Fruit fly (Drosophila melanogaster) whole organism, embryonic: ENCODE results near the gene Nf-YC.

Source experiments
- Antp ChIP-seq: fragments of 200-800 bp; sonication (Bioruptor generic); optimal IDR thresholded peaks from 3 replicates; lab custom pipeline; 2016; ENCODE audit warnings: missing biosample characterization, missing genetic modification characterization
- Blimp-1 ChIP-seq: fragments of 200-800 bp; sonication (Bioruptor generic); optimal IDR thresholded peaks from 3 replicates; lab custom pipeline; 2018; ENCODE audit warnings: missing biosample characterization, missing genetic modification characterization, mild to moderate bottlenecking, moderate library complexity, missing genetic modification reagents
- CG10654 ChIP-seq: fragments of 200-800 bp; sonication (Bioruptor generic); optimal IDR thresholded peaks from 2 replicates; lab custom pipeline; 2016; ENCODE audit warnings: missing biosample characterization, missing genetic modification characterization
- CG12769 ChIP-seq: fragments of 200-800 bp; sonication (Bioruptor generic); optimal IDR thresholded peaks from 2 replicates; lab custom pipeline; 2019; ENCODE audit warnings: missing biosample characterization, mild to moderate bottlenecking, missing genetic modification characterization, moderate library complexity
- CG14860 ChIP-seq: fragments of 200-800 bp; sonication (Bioruptor generic); IDR thresholded peaks from 3 replicates; pipeline ENCODE4 v1.3.6; 2022; ENCODE audit warnings: missing biosample characterization, missing genetic modification characterization; ENCODE audit not compliant: partially characterized antibody
- CG15514 ChIP-seq: fragments of 200-800 bp; sonication (Bioruptor generic); optimal IDR thresholded peaks from 3 replicates; lab custom pipeline; 2017; ENCODE audit warnings: missing biosample characterization, missing genetic modification characterization, mild to moderate bottlenecking, moderate library complexity, missing genetic modification reagents
- CG15601 ChIP-seq: fragments of 200-800 bp; sonication (Bioruptor generic); optimal IDR thresholded peaks from 3 replicates; lab custom pipeline; 2019; ENCODE audit warnings: missing biosample characterization, mild to moderate bottlenecking, missing genetic modification characterization, moderate library complexity
- CG16863 ChIP-seq: fragments of 200-800 bp; sonication (Bioruptor generic); optimal IDR thresholded peaks from 3 replicates; lab custom pipeline; 2016; ENCODE audit warnings: missing biosample characterization, missing genetic modification characterization
- CG17568 ChIP-seq: fragments of 200-800 bp; sonication (Bioruptor generic); optimal IDR thresholded peaks from 2 replicates; lab custom pipeline; 2018; ENCODE audit warnings: missing biosample characterization, mild to moderate bottlenecking, missing genetic modification characterization, moderate library complexity
- CG17802 ChIP-seq: fragments of 200-800 bp; sonication (Bioruptor generic); optimal IDR thresholded peaks from 2 replicates; lab custom pipeline; 2018; ENCODE audit warnings: missing biosample characterization, mild to moderate bottlenecking, missing genetic modification characterization, moderate library complexity
- CG17912 ChIP-seq: fragments of 200-800 bp; sonication (Bioruptor generic); optimal IDR thresholded peaks from 2 replicates; lab custom pipeline; 2018; ENCODE audit warnings: missing biosample characterization, mild to moderate bottlenecking, missing genetic modification characterization
- CG30403 ChIP-seq: fragments of 200-800 bp; sonication (Bioruptor generic); optimal IDR thresholded peaks from 3 replicates; lab custom pipeline; 2016; ENCODE audit warnings: missing biosample characterization, missing genetic modification characterization
- CG31441 ChIP-seq: fragments of 200-800 bp; sonication (Bioruptor generic); IDR thresholded peaks from 2 replicates; pipeline ENCODE4 v1.3.6; 2022; ENCODE audit warnings: missing biosample characterization, missing genetic modification characterization
- CG32772 ChIP-seq: fragments of 200-800 bp; sonication (Bioruptor generic); IDR thresholded peaks from 2 replicates; pipeline ENCODE4 v1.3.6; 2022; ENCODE audit warnings: missing biosample characterization, missing genetic modification characterization
- CG42726 ChIP-seq: fragments of 200-800 bp; sonication (Bioruptor generic); IDR thresholded peaks from 2 replicates; pipeline ENCODE4 v1.3.6; 2022; ENCODE audit warnings: missing biosample characterization, missing genetic modification characterization; ENCODE audit not compliant: partially characterized antibody
- CG4360 ChIP-seq: fragments of 200-800 bp; sonication (Bioruptor generic); IDR thresholded peaks from 2 replicates; pipeline ENCODE4 v1.3.6; 2022; ENCODE audit warnings: missing biosample characterization, missing genetic modification characterization
- CG6689 ChIP-seq: fragments of 200-800 bp; sonication (Bioruptor generic); IDR thresholded peaks from 2 replicates; pipeline ENCODE4 v1.3.6; 2022; ENCODE audit warnings: missing biosample characterization, missing genetic modification characterization
- CG7271 ChIP-seq: fragments of 200-800 bp; sonication (Bioruptor generic); optimal IDR thresholded peaks from 2 replicates; lab custom pipeline; 2018; ENCODE audit warnings: missing biosample characterization, mild to moderate bottlenecking, missing genetic modification characterization, moderate library complexity
- CG7357 ChIP-seq: fragments of 200-800 bp; sonication (Bioruptor generic); IDR thresholded peaks from 3 replicates; pipeline ENCODE4 v1.3.6; 2022; ENCODE audit warnings: missing biosample characterization, missing genetic modification characterization
- CG7786 ChIP-seq: fragments of 200-800 bp; sonication (Bioruptor generic); optimal IDR thresholded peaks from 2 replicates; lab custom pipeline; 2016; ENCODE audit warnings: missing biosample characterization, missing genetic modification characterization
- CG7928 ChIP-seq: fragments of 200-800 bp; sonication (Bioruptor generic); optimal IDR thresholded peaks from 2 replicates; lab custom pipeline; 2017; ENCODE audit warnings: missing biosample characterization, mild to moderate bottlenecking, missing genetic modification characterization
- CG8944 ChIP-seq: fragments of 200-800 bp; sonication (Bioruptor generic); optimal IDR thresholded peaks from 3 replicates; lab custom pipeline; 2016; ENCODE audit warnings: missing biosample characterization, missing genetic modification characterization
- CG9817 ChIP-seq: fragments of 200-800 bp; sonication (Bioruptor generic); optimal IDR thresholded peaks from 2 replicates; lab custom pipeline; 2018; ENCODE audit warnings: missing biosample characterization, mild to moderate bottlenecking, missing genetic modification characterization, moderate library complexity
- Dek ChIP-seq: fragments of 200-800 bp; sonication (Bioruptor generic); optimal IDR thresholded peaks from 3 replicates; lab custom pipeline; 2019; ENCODE audit warnings: missing biosample characterization, mild to moderate bottlenecking, missing genetic modification characterization, moderate library complexity
- ERR ChIP-seq: fragments of 200-800 bp; sonication (Bioruptor generic); optimal IDR thresholded peaks from 2 replicates; lab custom pipeline; 2016; ENCODE audit warnings: missing biosample characterization, missing genetic modification characterization
- Ets65A ChIP-seq: fragments of 200-800 bp; sonication (Bioruptor generic); peaks from one replicate; lab custom pipeline; 2016; ENCODE audit warnings: missing biosample characterization, missing genetic modification characterization
- Hand ChIP-seq: fragments of 200-800 bp; sonication (Bioruptor generic); optimal IDR thresholded peaks from 2 replicates; lab custom pipeline; 2017; ENCODE audit warnings: mild to moderate bottlenecking, missing biosample characterization, missing genetic modification reagents, missing genetic modification characterization
- Lim3 ChIP-seq: fragments of 200-800 bp; sonication (Bioruptor generic); IDR thresholded peaks from 2 replicates; pipeline ENCODE4 v1.3.6; 2022; ENCODE audit warnings: missing biosample characterization, missing genetic modification characterization
- Mrtf ChIP-seq: fragments of 200-800 bp; sonication (Bioruptor generic); IDR thresholded peaks from 3 replicates; pipeline ENCODE4 v1.3.6; 2022; ENCODE audit warnings: missing biosample characterization, missing genetic modification characterization
- Trl ChIP-seq, 3 experiments: fragments of >200 bp in 2 of 3; fragments of 200-800 bp in 1 of 3; sonication (Bioruptor generic) in 1 of 3; optimal IDR thresholded peaks; 2 replicates in 1 of 3; 3 replicates in 2 of 3; lab custom pipeline; 2016 to 2017; ENCODE audit warnings: missing biosample characterization in 1 of 3, missing genetic modification characterization in 1 of 3
- ab ChIP-seq: fragments of 200-800 bp; sonication (Bioruptor generic); optimal IDR thresholded peaks from 2 replicates; lab custom pipeline; 2016; ENCODE audit warnings: missing biosample characterization, missing genetic modification characterization
- corto ChIP-seq: fragments of 200-800 bp; sonication (Bioruptor generic); optimal IDR thresholded peaks from 2 replicates; lab custom pipeline; 2016; ENCODE audit warnings: missing biosample characterization, mild to moderate bottlenecking, missing genetic modification characterization, moderate library complexity
- croc ChIP-seq: fragments of 200-800 bp; sonication (Bioruptor generic); conservative IDR thresholded peaks from 3 replicates; pipeline ENCODE4 v1.3.6; 2022; ENCODE audit warnings: missing biosample characterization, missing genetic modification characterization
- crol ChIP-seq: fragments of 200-800 bp; sonication (Bioruptor generic); IDR thresholded peaks from 2 replicates; pipeline ENCODE4 v1.3.6; 2022; ENCODE audit warnings: missing biosample characterization, missing genetic modification characterization
- da ChIP-seq: fragments of 200-800 bp; sonication (Bioruptor generic); optimal IDR thresholded peaks from 2 replicates; lab custom pipeline; 2016; ENCODE audit warnings: missing biosample characterization, missing genetic modification characterization
- emc ChIP-seq: fragments of 200-800 bp; sonication (Bioruptor generic); optimal IDR thresholded peaks from 2 replicates; lab custom pipeline; 2016; ENCODE audit warnings: missing biosample characterization, missing genetic modification characterization
- eve ChIP-seq, 2 experiments: fragments of >200 bp; optimal IDR thresholded peaks; 2 replicates each; lab custom pipeline; 2017; ENCODE audit warnings: missing biosample characterization in 2 of 2, missing genetic modification characterization in 2 of 2
- hbn ChIP-seq: fragments of 200-800 bp; sonication (Bioruptor generic); IDR thresholded peaks from 2 replicates; pipeline ENCODE4 v1.3.6; 2022; ENCODE audit warnings: missing biosample characterization, missing genetic modification characterization; ENCODE audit not compliant: partially characterized antibody
- ken ChIP-seq: fragments of 200-800 bp; sonication (Bioruptor generic); IDR thresholded peaks from 3 replicates; pipeline ENCODE4 v1.3.6; 2022; ENCODE audit warnings: missing biosample characterization, missing genetic modification characterization
- nerfin-1 ChIP-seq: fragments of 200-800 bp; sonication (Bioruptor generic); optimal IDR thresholded peaks from 3 replicates; lab custom pipeline; 2019; ENCODE audit warnings: missing biosample characterization, mild to moderate bottlenecking, missing genetic modification characterization, moderate library complexity
- nom ChIP-seq: fragments of 200-800 bp; sonication (Bioruptor generic); optimal IDR thresholded peaks from 2 replicates; lab custom pipeline; 2017; ENCODE audit warnings: missing biosample characterization, missing genetic modification characterization, mild to moderate bottlenecking, moderate library complexity, missing genetic modification reagents
- pzg ChIP-seq: fragments of 200-800 bp; sonication (Bioruptor generic); optimal IDR thresholded peaks from 3 replicates; lab custom pipeline; 2018; ENCODE audit warnings: missing biosample characterization, mild to moderate bottlenecking, missing genetic modification characterization, moderate library complexity
- salm ChIP-seq: fragments of 200-800 bp; sonication (Bioruptor generic); optimal IDR thresholded peaks from 2 replicates; lab custom pipeline; 2018; ENCODE audit warnings: missing biosample characterization, mild to moderate bottlenecking, missing genetic modification characterization
- sisA ChIP-seq: fragments of 200-800 bp; sonication (Bioruptor generic); IDR thresholded peaks from 2 replicates; pipeline ENCODE4 v1.3.6; 2022; ENCODE audit warnings: missing biosample characterization, missing genetic modification characterization
- slp2 ChIP-seq: fragments of 200-800 bp; sonication (Bioruptor generic); optimal IDR thresholded peaks from 2 replicates; lab custom pipeline; 2016; ENCODE audit warnings: missing biosample characterization, missing genetic modification characterization
- sqz ChIP-seq: fragments of 200-800 bp; sonication (Bioruptor generic); optimal IDR thresholded peaks from 3 replicates; lab custom pipeline; 2018; ENCODE audit warnings: missing biosample characterization, mild to moderate bottlenecking, missing genetic modification characterization
- tgo ChIP-seq: fragments of 200-800 bp; sonication (Bioruptor generic); IDR thresholded peaks from 3 replicates; pipeline ENCODE4 v1.3.6; 2022; ENCODE audit warnings: missing biosample characterization, missing genetic modification characterization
- tx ChIP-seq: fragments of 200-800 bp; sonication (Bioruptor generic); optimal IDR thresholded peaks from 2 replicates; lab custom pipeline; 2016; ENCODE audit warnings: missing biosample characterization, missing genetic modification characterization
- unpg ChIP-seq: fragments of 200-800 bp; sonication (Bioruptor generic); optimal IDR thresholded peaks from 3 replicates; lab custom pipeline; 2018; ENCODE audit warnings: missing biosample characterization, mild to moderate bottlenecking, missing genetic modification characterization, moderate library complexity
- z ChIP-seq: fragments of 200-800 bp; sonication (Bioruptor generic); IDR thresholded peaks from 3 replicates; pipeline ENCODE4 v1.3.6; 2022; ENCODE audit warnings: missing biosample characterization, missing genetic modification characterization

The Nf-YC gene

dm6 chrX:6794190-6794589 lies 26.5 kb downstream of the Nf-YC start (continued):
- TF ChIP-seq nerfin-1 (tag; lab: Kevin White, UChicago) (peak; percentile 25), sisA (GFP tag; lab: Robert Waterston, UW) (peak; percentile 83), croc (GFP tag; lab: Robert Waterston, UW) (peak; percentile 33; the same call in 1 of the 3 replicates), tx (GFP tag; lab: Kevin White, UChicago) (peak; percentile 57), Blimp-1 (GFP tag; lab: Kevin White, UChicago) (peak; percentile 56), hbn (no peak), CG9817 (tag; lab: Kevin White, UChicago) (peak; percentile 78), salm (tag; lab: Kevin White, UChicago) (peak; percentile 72), CG42726 (GFP tag; lab: Robert Waterston, UW) (no peak), Mrtf (GFP tag; lab: Robert Waterston, UW) (peak; percentile 79), CG32772 (GFP tag; lab: Robert Waterston, UW) (peak; percentile 63), pzg (GFP tag; lab: Kevin White, UChicago) (peak; percentile 3), tgo (peak; percentile 81), CG8944 (GFP tag; lab: Kevin White, UChicago) (peak; percentile 76), CG6689 (GFP tag; lab: Robert Waterston, UW) (peak; percentile 80), ken (GFP tag; lab: Robert Waterston, UW) (peak; percentile 87), slp2 (peak; percentile 76), CG15514 (peak; percentile 72), eve (GFP tag; optimal IDR thresholded peaks at IDR 0.05; lab: Kevin White, UChicago) (peak in 1 of 2 experiments; percentile 73), CG16863 (peak; percentile 74), CG17912 (GFP tag; lab: Kevin White, UChicago) (peak; percentile 29), CG17802 (peak; percentile 41), CG4360 (GFP tag; lab: Robert Waterston, UW) (peak; percentile 58; the same call in 1 of the 2 replicates), ERR (GFP tag; lab: Kevin White, UChicago) (peak; percentile 46), z (GFP tag; lab: Robert Waterston, UW) (no peak), Trl (optimal IDR thresholded peaks at IDR 0.05; lab: Kevin White, UChicago) (no peak), Trl (GFP tag; optimal IDR thresholded peaks at IDR 0.05; lab: Kevin White, UChicago) (peak; percentile 74), nom (GFP tag; lab: Kevin White, UChicago) (no peak), Dek (tag; lab: Kevin White, UChicago) (peak; percentile 73), ab (GFP tag; lab: Kevin White, UChicago) (peak; percentile 79), crol (GFP tag; lab: Robert Waterston, UW) (0 out of 2 replicates have a peak, but pooled peaks have one; percentile 32), Lim3 (peak; percentile 54; the same call in 1 of the 2 replicates), CG31441 (GFP tag; lab: Robert Waterston, UW) (peak; percentile 73)

DNA sequence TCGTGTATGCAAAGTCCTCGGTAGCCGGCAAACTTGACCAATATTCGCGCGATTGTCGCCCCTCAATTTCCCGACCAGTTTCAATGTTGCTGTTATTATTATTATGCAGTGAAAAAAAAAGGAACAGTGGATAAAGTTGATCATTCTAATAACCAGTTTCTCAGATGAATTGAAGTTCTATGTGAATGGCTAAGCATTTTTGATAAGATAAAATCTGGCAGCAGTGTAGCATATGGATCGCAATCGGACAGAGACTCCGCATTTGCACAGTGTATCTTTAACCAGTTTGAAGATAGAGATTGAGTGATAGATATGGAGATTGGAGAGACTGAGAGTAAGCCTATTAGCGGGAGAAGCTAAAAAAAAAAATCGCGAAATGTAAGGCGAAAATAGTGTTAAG lies 27.3 kb downstream of the Nf-YC start:
- TF ChIP-seq corto (GFP tag; lab: Kevin White, UChicago): no peak
- TF ChIP-seq CG17568 (GFP tag; lab: Kevin White, UChicago): no peak
- TF ChIP-seq CG16863: peak; percentile 54
- TF ChIP-seq CG15601 (tag; lab: Kevin White, UChicago): no peak
- TF ChIP-seq CG30403: peak; percentile 75
- TF ChIP-seq da: peak; percentile 30
- TF ChIP-seq CG10654 (GFP tag; lab: Kevin White, UChicago): peak; percentile 53
- TF ChIP-seq CG7786 (GFP tag; lab: Kevin White, UChicago): peak; percentile 82
- TF ChIP-seq Ets65A (GFP tag; lab: Kevin White, UChicago): peak; percentile 98
- TF ChIP-seq CG7271 (tag; lab: Kevin White, UChicago): no peak
- no peak for TF ChIP-seq CG14860 (GFP tag; lab: Robert Waterston, UW)
- no peak for TF ChIP-seq CG7928 (GFP tag; lab: Kevin White, UChicago)
- TF ChIP-seq sqz (GFP tag; lab: Kevin White, UChicago): peak; percentile 20
- TF ChIP-seq Antp: peak; percentile 69
- no peak for TF ChIP-seq Hand (GFP tag; lab: Kevin White, UChicago)
- TF ChIP-seq slp2: peak; percentile 61
- TF ChIP-seq CG12769 (tag; lab: Kevin White, UChicago): peak; percentile 91
- TF ChIP-seq CG6689 (GFP tag; lab: Robert Waterston, UW): peak; percentile 70
- TF ChIP-seq emc: peak; percentile 41
- TF ChIP-seq unpg (GFP tag; lab: Kevin White, UChicago): peak; percentile 79
- peak; percentile 43; the same call in 1 of the 3 replicates for TF ChIP-seq CG7357 (GFP tag; lab: Robert Waterston, UW)
